Fruit fly (Drosophila melanogaster) whole organism, prepupa: ENCODE measurements around the gene crp.

Source experiments
- CG16779 ChIP-seq: fragments of 200-800 bp; sonication (Bioruptor generic); optimal IDR thresholded peaks from 3 replicates; lab custom pipeline; 2017; ENCODE audit warnings: missing biosample characterization, mild to moderate bottlenecking, missing genetic modification characterization
- CG6854 ChIP-seq: fragments of 200-800 bp; sonication (Bioruptor generic); optimal IDR thresholded peaks from 2 replicates; lab custom pipeline; 2017; ENCODE audit warnings: missing biosample characterization, mild to moderate bottlenecking, missing genetic modification characterization
- CG8319 ChIP-seq: fragments of 200-800 bp; sonication (Bioruptor generic); optimal IDR thresholded peaks from 3 replicates; lab custom pipeline; 2016; ENCODE audit warnings: missing biosample characterization, missing genetic modification characterization
- Ets96B ChIP-seq: fragments of 200-800 bp; optimal IDR thresholded peaks from 2 replicates; lab custom pipeline; 2019; ENCODE audit warnings: missing biosample characterization, mild to moderate bottlenecking, missing genetic modification characterization, moderate library complexity
- Gug ChIP-seq: fragments of 200-800 bp; sonication (Bioruptor generic); IDR thresholded peaks from 2 replicates; pipeline ENCODE4 v1.3.6; 2022; ENCODE audit warnings: missing biosample characterization, missing genetic modification characterization
- Sox102F ChIP-seq: fragments of 200-800 bp; sonication (Bioruptor generic); optimal IDR thresholded peaks from 2 replicates; lab custom pipeline; 2016; ENCODE audit warnings: missing biosample characterization, mild to moderate bottlenecking, missing genetic modification characterization
- Sox15 ChIP-seq: fragments of 200-800 bp; sonication (Bioruptor generic); optimal IDR thresholded peaks from 3 replicates; lab custom pipeline; 2016; ENCODE audit warnings: missing biosample characterization, missing genetic modification characterization
- achi ChIP-seq: fragments of 200-800 bp; sonication (Bioruptor generic); optimal IDR thresholded peaks from 3 replicates; lab custom pipeline; 2016; ENCODE audit warnings: missing biosample characterization, missing genetic modification characterization
- eg ChIP-seq: fragments of 200-800 bp; sonication (Bioruptor generic); IDR thresholded peaks from 3 replicates; pipeline ENCODE4 v1.3.6; 2022; ENCODE audit warnings: missing biosample characterization, missing genetic modification characterization
- fd59A ChIP-seq: fragments of 200-800 bp; sonication (Bioruptor generic); optimal IDR thresholded peaks from 2 replicates; lab custom pipeline; 2017; ENCODE audit warnings: missing biosample characterization, mild to moderate bottlenecking, missing genetic modification characterization, missing genetic modification reagents
- net ChIP-seq: fragments of 200-800 bp; sonication (Bioruptor generic); optimal IDR thresholded peaks from 3 replicates; lab custom pipeline; 2016; ENCODE audit warnings: missing biosample characterization, missing genetic modification characterization
- pdm3 ChIP-seq: fragments of 200-800 bp; sonication (Bioruptor generic); optimal IDR thresholded peaks from 3 replicates; lab custom pipeline; 2016; ENCODE audit warnings: missing biosample characterization, missing genetic modification characterization
- svp ChIP-seq: fragments of 200-800 bp; sonication (Bioruptor generic); peaks from one replicate; lab custom pipeline; 2016; ENCODE audit warnings: missing biosample characterization, missing genetic modification characterization
- topi ChIP-seq: fragments of 200-800 bp; sonication (Bioruptor generic); optimal IDR thresholded peaks from 3 replicates; lab custom pipeline; 2016; ENCODE audit warnings: missing biosample characterization, missing genetic modification characterization

- TF ChIP-seq CG8319: no peak
- TF ChIP-seq net: no peak
- no peak for TF ChIP-seq CG16779 (tag; lab: Kevin White, UChicago)
- no peak for TF ChIP-seq achi
- TF ChIP-seq Sox102F (GFP tag; lab: Kevin White, UChicago): no peak
- no peak for TF ChIP-seq Gug
- peak; percentile 37 for TF ChIP-seq topi (GFP tag; lab: Kevin White, UChicago)
- TF ChIP-seq eg (GFP tag; lab: Robert Waterston, UW): no peak
- no peak for TF ChIP-seq fd59A (GFP tag; lab: Kevin White, UChicago)
- TF ChIP-seq svp (GFP tag; lab: Kevin White, UChicago): no peak
- no peak for TF ChIP-seq Ets96B (tag; lab: Kevin White, UChicago)
- TF ChIP-seq CG6854 (GFP tag; lab: Kevin White, UChicago): no peak
- no peak for TF ChIP-seq pdm3 (GFP tag; lab: Kevin White, UChicago)
- TF ChIP-seq Sox15 (GFP tag; lab: Kevin White, UChicago): no peak
Observed at dm6 chr2L:16302773-16303279, 15.3 kb upstream of the crp start, which contains the start of gene GMF.
